Worm (Caenorhabditis elegans) whole organism, young adult: Measurements from ENCODE around the gene dnj-3.

ENCODE experiments used
- D2030.7 ChIP-seq: fragments of 200-800 bp; sonication (Bioruptor generic); IDR thresholded peaks from 2 replicates; pipeline ENCODE4 v1.3.6; 2022; ENCODE audit warnings: missing genetic modification reagents, missing genetic modification characterization, missing compliant biosample characterization
- nfyb-1 ChIP-seq: fragments of 200-800 bp; sonication (Bioruptor generic); IDR thresholded peaks from 2 replicates; pipeline ENCODE4 v1.3.6; 2022; ENCODE audit warnings: missing genetic modification reagents, missing genetic modification characterization, missing compliant biosample characterization
- unc-62 ChIP-seq: fragments of 150-350 bp; optimal IDR thresholded peaks from 2 replicates; lab custom pipeline; 2014; ENCODE audit warnings: missing biosample characterization, missing genetic modification reagents, missing genetic modification characterization

DNA sequence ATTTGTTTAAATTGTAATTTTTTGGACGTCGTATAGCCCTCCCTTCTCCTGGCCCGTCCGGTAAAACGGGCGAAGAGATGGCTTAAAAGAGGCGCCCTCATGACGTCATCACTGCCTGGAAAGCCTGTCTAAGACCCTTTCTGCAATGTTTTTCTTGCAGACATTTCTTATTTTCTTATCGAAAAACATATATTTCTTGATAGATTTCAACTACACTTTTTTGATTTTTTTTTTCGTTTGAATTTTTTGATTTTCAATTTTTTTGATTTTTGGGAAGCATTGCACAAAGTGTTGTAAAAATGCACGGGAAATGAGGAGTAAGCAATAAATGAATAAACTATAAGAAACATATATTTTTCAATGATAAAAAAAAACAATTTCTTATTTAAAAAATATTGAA lies 45.5 kb downstream of the dnj-3 start, which contains the start of gene T01G5.6:
- TF ChIP-seq D2030.7 (GFP tag; lab: Robert Waterston, UW) (no peak), unc-62 (no peak), nfyb-1 (GFP tag; lab: Robert Waterston, UW) (no peak)
